Fruit fly (Drosophila melanogaster) whole organism, adult: Measurements from ENCODE around the gene TwdlC.

Experiments used
- CG11617 ChIP-seq: fragments of 200-800 bp; sonication (Bioruptor generic); optimal IDR thresholded peaks from 2 replicates; lab custom pipeline; 2017; ENCODE audit warnings: mild to moderate bottlenecking, missing biosample characterization, missing genetic modification reagents, missing genetic modification characterization
- CG12768 ChIP-seq: fragments of 200-800 bp; sonication (Bioruptor generic); optimal IDR thresholded peaks from 2 replicates; lab custom pipeline; 2017; ENCODE audit warnings: missing biosample characterization, missing genetic modification characterization, mild to moderate bottlenecking, moderate library complexity, missing genetic modification reagents
- CG14711 ChIP-seq: fragments of 200-800 bp; sonication (Bioruptor generic); optimal IDR thresholded peaks from 2 replicates; lab custom pipeline; 2018; ENCODE audit warnings: missing biosample characterization, mild to moderate bottlenecking, missing genetic modification characterization, moderate library complexity
- CG1620 ChIP-seq: fragments of 200-800 bp; sonication (Bioruptor generic); optimal IDR thresholded peaks from 2 replicates; lab custom pipeline; 2016; ENCODE audit warnings: missing biosample characterization, missing genetic modification characterization
- CG33017 ChIP-seq: fragments of 200-800 bp; sonication (Bioruptor generic); optimal IDR thresholded peaks from 2 replicates; lab custom pipeline; 2018; ENCODE audit warnings: missing biosample characterization, mild to moderate bottlenecking, missing genetic modification characterization, moderate library complexity
- CG5204 ChIP-seq: fragments of 200-800 bp; sonication (Bioruptor generic); optimal IDR thresholded peaks from 2 replicates; lab custom pipeline; 2016; ENCODE audit warnings: missing biosample characterization, missing genetic modification characterization
- CG7045 ChIP-seq: fragments of 200-800 bp; sonication (Bioruptor generic); optimal IDR thresholded peaks from 2 replicates; lab custom pipeline; 2017; ENCODE audit warnings: missing biosample characterization, mild to moderate bottlenecking, missing genetic modification characterization
- CG7101 ChIP-seq: fragments of 200-800 bp; sonication (Bioruptor generic); optimal IDR thresholded peaks from 2 replicates; lab custom pipeline; 2018; ENCODE audit warnings: missing biosample characterization, mild to moderate bottlenecking, missing genetic modification characterization, moderate library complexity
- Clk ChIP-seq: fragments of 200-800 bp; sonication (Bioruptor generic); optimal IDR thresholded peaks from 2 replicates; lab custom pipeline; 2017; ENCODE audit warnings: missing biosample characterization, missing genetic modification characterization
- Crg-1 ChIP-seq: fragments of 200-800 bp; sonication (Bioruptor generic); optimal IDR thresholded peaks from 2 replicates; lab custom pipeline; 2016; ENCODE audit warnings: missing biosample characterization, missing genetic modification characterization
- Hr96 ChIP-seq: fragments of 200-800 bp; sonication (Bioruptor generic); optimal IDR thresholded peaks from 2 replicates; lab custom pipeline; 2016; ENCODE audit warnings: missing biosample characterization, missing genetic modification characterization
- Mnt ChIP-seq: fragments of 200-800 bp; sonication (Bioruptor generic); optimal IDR thresholded peaks from 2 replicates; lab custom pipeline; 2016; ENCODE audit warnings: missing biosample characterization, mild to moderate bottlenecking, missing genetic modification characterization
- bab1 ChIP-seq: fragments of 200-800 bp; sonication (Bioruptor generic); optimal IDR thresholded peaks from 3 replicates; lab custom pipeline; 2019; ENCODE audit warnings: missing biosample characterization, mild to moderate bottlenecking, missing genetic modification characterization, moderate library complexity
- cic ChIP-seq: fragments of 200-800 bp; sonication (Bioruptor generic); optimal IDR thresholded peaks from 2 replicates; lab custom pipeline; 2017; ENCODE audit warnings: missing biosample characterization, mild to moderate bottlenecking, missing genetic modification characterization, moderate library complexity
- cnc ChIP-seq, 2 experiments: fragments of >200 bp; optimal IDR thresholded peaks; 2 replicates each; lab custom pipeline; 2017
- kay ChIP-seq: fragments of 200-800 bp; sonication (Bioruptor generic); peaks from one replicate; lab custom pipeline; 2016; ENCODE audit warnings: missing biosample characterization, missing genetic modification characterization, borderline replicate concordance
- ovo ChIP-seq: fragments of 200-800 bp; sonication (Bioruptor generic); optimal IDR thresholded peaks from 2 replicates; lab custom pipeline; 2016; ENCODE audit warnings: missing biosample characterization, missing genetic modification characterization
- pad ChIP-seq: fragments of 200-800 bp; sonication (Bioruptor generic); optimal IDR thresholded peaks from 3 replicates; lab custom pipeline; 2017; ENCODE audit warnings: missing biosample characterization, missing genetic modification characterization, mild to moderate bottlenecking, moderate library complexity, missing genetic modification reagents
- tj ChIP-seq: fragments of 200-800 bp; sonication (Bioruptor generic); optimal IDR thresholded peaks from 3 replicates; lab custom pipeline; 2017; ENCODE audit warnings: missing biosample characterization, mild to moderate bottlenecking, missing genetic modification characterization, moderate library complexity
- toe ChIP-seq: fragments of 200-800 bp; sonication (Bioruptor generic); optimal IDR thresholded peaks from 2 replicates; lab custom pipeline; 2016; ENCODE audit warnings: missing biosample characterization, missing genetic modification characterization

The TwdlC gene

dm6 chr3R:26984437-26984836 lies 10.2 kb upstream of the TwdlC start:
- TF ChIP-seq bab1 (GFP tag; lab: Kevin White, UChicago) (no peak), CG1620 (no peak), Crg-1 (GFP tag; lab: Kevin White, UChicago) (no peak), CG14711 (tag; lab: Kevin White, UChicago) (no peak), kay (GFP tag; lab: Kevin White, UChicago) (no peak), CG12768 (GFP tag; lab: Kevin White, UChicago) (no peak), CG11617 (GFP tag; lab: Kevin White, UChicago) (no peak), Clk (GFP tag; lab: Kevin White, UChicago) (no peak), CG7045 (GFP tag; lab: Kevin White, UChicago) (no peak)

- no peak for TF ChIP-seq Crg-1 (GFP tag; lab: Kevin White, UChicago)
- TF ChIP-seq CG1620 = no peak
- TF ChIP-seq cnc (optimal IDR thresholded peaks at IDR 0.05; lab: Kevin White, UChicago) = no peak
- peak; percentile 67 for TF ChIP-seq CG12768 (GFP tag; lab: Kevin White, UChicago)
- TF ChIP-seq CG11617 (GFP tag; lab: Kevin White, UChicago) = no peak
- TF ChIP-seq bab1 (GFP tag; lab: Kevin White, UChicago) = no peak
- no peak for TF ChIP-seq toe (GFP tag; lab: Kevin White, UChicago)
- TF ChIP-seq pad = no peak
- no peak for TF ChIP-seq Hr96
- no peak for TF ChIP-seq ovo
- TF ChIP-seq CG7045 (GFP tag; lab: Kevin White, UChicago) = peak; percentile 51
- no peak for TF ChIP-seq kay (GFP tag; lab: Kevin White, UChicago)
- TF ChIP-seq CG5204 (GFP tag; lab: Kevin White, UChicago) = no peak
- TF ChIP-seq CG33017 (tag; lab: Kevin White, UChicago) = peak; percentile 30
- peak; percentile 3 for TF ChIP-seq CG7101 (tag; lab: Kevin White, UChicago)
- TF ChIP-seq cic = peak; percentile 85
- no peak for TF ChIP-seq Clk (GFP tag; lab: Kevin White, UChicago)
- peak; percentile 8 for TF ChIP-seq Mnt (GFP tag; lab: Kevin White, UChicago)
- TF ChIP-seq CG14711 (tag; lab: Kevin White, UChicago) = peak; percentile 31
- no peak for TF ChIP-seq tj
These were observed 7.2 kb upstream of the TwdlC start for dm6 chr3R:26987455-26987854.

DNA sequence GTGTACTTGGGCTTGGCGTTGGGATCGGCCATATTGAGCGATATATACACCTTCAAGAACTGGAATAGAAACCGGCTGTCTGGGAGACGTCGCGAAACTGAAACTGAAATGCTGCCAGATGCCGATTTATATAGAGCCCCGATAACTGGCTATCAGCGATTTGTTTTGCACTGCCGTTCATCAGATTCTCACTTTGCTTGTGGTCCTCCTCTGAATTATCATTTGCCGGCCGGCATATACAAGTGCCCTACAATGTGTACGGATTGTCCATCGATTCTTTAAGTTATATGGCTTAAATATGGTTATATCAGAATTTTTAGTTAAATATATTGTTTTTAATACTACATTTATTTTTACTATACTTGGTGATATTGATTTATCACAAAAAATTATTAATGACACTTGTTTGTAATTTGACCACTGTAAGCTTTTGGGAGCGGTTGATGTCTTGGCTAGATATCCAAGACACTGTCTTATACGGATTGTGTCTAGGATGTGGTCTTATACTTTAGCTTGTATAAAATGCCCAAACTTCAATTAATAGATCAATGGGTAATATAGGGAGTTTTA lies 6.1 kb upstream of the TwdlC start, which contains the start of gene CG31075:
Gene CG31075, minus strand, starts transcription at position 106 of the 570 bp plus-strand sequence.
- peak; percentile 38 for TF ChIP-seq CG11617 (GFP tag; lab: Kevin White, UChicago)
- peak; percentile 91 for TF ChIP-seq cic
- peak; percentile 87 for TF ChIP-seq CG33017 (tag; lab: Kevin White, UChicago)
- TF ChIP-seq ovo = no peak
- peak; percentile 34 for TF ChIP-seq Mnt (GFP tag; lab: Kevin White, UChicago)
- TF ChIP-seq pad = peak; percentile 55
- TF ChIP-seq toe (GFP tag; lab: Kevin White, UChicago) = peak; percentile 51
- TF ChIP-seq cnc (optimal IDR thresholded peaks at IDR 0.05; lab: Kevin White, UChicago) = no peak
- TF ChIP-seq CG5204 (GFP tag; lab: Kevin White, UChicago) = peak; percentile 52
- no peak for TF ChIP-seq tj
- TF ChIP-seq Hr96 = peak; percentile 20
- TF ChIP-seq Clk (GFP tag; lab: Kevin White, UChicago) = no peak
- TF ChIP-seq bab1 (GFP tag; lab: Kevin White, UChicago) = peak; percentile 68
- TF ChIP-seq CG12768 (GFP tag; lab: Kevin White, UChicago) = peak; percentile 79
- no peak for TF ChIP-seq Crg-1 (GFP tag; lab: Kevin White, UChicago)
- peak; percentile 86 for TF ChIP-seq CG7101 (tag; lab: Kevin White, UChicago)
- TF ChIP-seq CG1620 = no peak
- TF ChIP-seq kay (GFP tag; lab: Kevin White, UChicago) = no peak
- peak; percentile 69 for TF ChIP-seq CG7045 (GFP tag; lab: Kevin White, UChicago)
- TF ChIP-seq CG14711 (tag; lab: Kevin White, UChicago) = peak; percentile 83

dm6 chr3R:26989802-26990509 lies 4.7 kb upstream of the TwdlC start, which contains the start of gene CG31076:
CG31076 (minus strand) TSS chr3R:26989852.
- TF ChIP-seq toe (GFP tag; lab: Kevin White, UChicago) = peak; percentile 18
- peak; percentile 7 for TF ChIP-seq CG7101 (tag; lab: Kevin White, UChicago)
- peak; percentile 30 for TF ChIP-seq CG14711 (tag; lab: Kevin White, UChicago)
- TF ChIP-seq CG1620 = no peak
- TF ChIP-seq CG7045 (GFP tag; lab: Kevin White, UChicago) = peak; percentile 21
- no peak for TF ChIP-seq cic
- TF ChIP-seq CG11617 (GFP tag; lab: Kevin White, UChicago) = no peak

dm6 chr3R:26996642-26997041 lies 2.0 kb downstream of the TwdlC start, which contains the start of gene RYa-R:
RYa-R (plus strand) TSS chr3R:26996980.
- TF ChIP-seq toe (GFP tag; lab: Kevin White, UChicago) (no peak), Mnt (GFP tag; lab: Kevin White, UChicago) (no peak), CG7045 (GFP tag; lab: Kevin White, UChicago) (no peak), CG33017 (tag; lab: Kevin White, UChicago) (no peak), CG1620 (no peak), CG11617 (GFP tag; lab: Kevin White, UChicago) (no peak), bab1 (GFP tag; lab: Kevin White, UChicago) (no peak), Crg-1 (GFP tag; lab: Kevin White, UChicago) (no peak), cnc (optimal IDR thresholded peaks at IDR 0.05; lab: Kevin White, UChicago) (no peak), Hr96 (no peak), cic (no peak), CG5204 (GFP tag; lab: Kevin White, UChicago) (no peak), kay (GFP tag; lab: Kevin White, UChicago) (no peak), CG14711 (tag; lab: Kevin White, UChicago) (no peak), ovo (no peak), pad (no peak), tj (no peak)
